Worm (Caenorhabditis elegans) whole organism, L1 larva: ENCODE data around the gene K03B8.11.

Experiments used
- aly-2 ChIP-seq: fragments of 150-350 bp; optimal IDR thresholded peaks from 2 replicates; lab custom pipeline; 2014; ENCODE audit warnings: missing biosample characterization, missing genetic modification characterization
- ces-1 ChIP-seq: fragments of 150-350 bp; optimal IDR thresholded peaks from 2 replicates; lab custom pipeline; 2014; ENCODE audit warnings: missing biosample characterization, missing genetic modification reagents, missing genetic modification characterization
- nhr-20 ChIP-seq: sonication (generic microtip); optimal IDR thresholded peaks from 2 replicates; lab custom pipeline; 2016; ENCODE audit warnings: mild to moderate bottlenecking, missing genetic modification characterization, missing compliant biosample characterization

ce11 chrV:11344816-11345336, 45.4 kb downstream of the K03B8.11 start:
- TF ChIP-seq aly-2 (no peak), ces-1 (no peak), nhr-20 (tag; lab: Kevin White, UChicago) (no peak)
